Worm (Caenorhabditis elegans) whole organism, L2 larva: ENCODE measurements around the gene Y54F10BM.20.
A peak's percentile ranks its signal among the peaks of the same experiment; 100 is the strongest.

Experiments
- C34F6.9 ChIP-seq: fragments of 150-350 bp; optimal IDR thresholded peaks from 2 replicates; lab custom pipeline; 2014; ENCODE audit warnings: missing biosample characterization, missing genetic modification characterization
- F13H6.1 ChIP-seq: sonication (generic microtip); optimal IDR thresholded peaks from 2 replicates; lab custom pipeline; 2016; ENCODE audit warnings: missing genetic modification characterization, missing compliant biosample characterization
- ZK546.5 ChIP-seq: sonication (generic microtip); optimal IDR thresholded peaks from 2 replicates; lab custom pipeline; 2017; ENCODE audit warnings: missing biosample characterization, missing genetic modification characterization
- alr-1 ChIP-seq: fragments of 150-350 bp; optimal IDR thresholded peaks from 2 replicates; lab custom pipeline; 2014; ENCODE audit warnings: missing biosample characterization, missing genetic modification characterization
- aly-2 ChIP-seq: fragments of 150-350 bp; optimal IDR thresholded peaks from 2 replicates; lab custom pipeline; 2014; ENCODE audit warnings: missing biosample characterization, missing genetic modification characterization
- ama-1 ChIP-seq: fragments of 150-350 bp; optimal IDR thresholded peaks from 2 replicates; lab custom pipeline; 2018; ENCODE audit warnings: inconsistent platforms
- blmp-1 ChIP-seq: sonication (generic microtip); optimal IDR thresholded peaks from 2 replicates; lab custom pipeline; 2017; ENCODE audit warnings: missing genetic modification characterization, mild to moderate bottlenecking, missing compliant biosample characterization, antibody characterized with exemption, moderate library complexity; ENCODE audit not compliant: insufficient read depth
- ceh-82 ChIP-seq: fragments of 150-350 bp; optimal IDR thresholded peaks from 2 replicates; lab custom pipeline; 2014; ENCODE audit warnings: missing biosample characterization, missing genetic modification characterization
- crh-2 ChIP-seq: sonication (generic microtip); optimal IDR thresholded peaks from 2 replicates; lab custom pipeline; 2017; ENCODE audit warnings: missing biosample characterization, missing genetic modification characterization
- egl-27 ChIP-seq: sonication (generic microtip); optimal IDR thresholded peaks from 3 replicates; lab custom pipeline; 2017; ENCODE audit warnings: missing biosample characterization, missing genetic modification reagents, missing genetic modification characterization
- elt-1 ChIP-seq: fragments of 150-350 bp; optimal IDR thresholded peaks from 2 replicates; lab custom pipeline; 2014; ENCODE audit warnings: missing biosample characterization, missing genetic modification characterization
- elt-3 ChIP-seq: sonication (generic microtip); optimal IDR thresholded peaks from 2 replicates; lab custom pipeline; 2017; ENCODE audit warnings: missing biosample characterization, missing genetic modification characterization
- fos-1 ChIP-seq: fragments of 150-350 bp; optimal IDR thresholded peaks from 2 replicates; lab custom pipeline; 2014; ENCODE audit warnings: missing biosample characterization, missing genetic modification characterization
- gmeb-1 ChIP-seq: fragments of 150-350 bp; optimal IDR thresholded peaks from 2 replicates; lab custom pipeline; 2014; ENCODE audit warnings: missing biosample characterization, missing genetic modification characterization
- lin-11 ChIP-seq: fragments of 150-350 bp; sonication (generic microtip); optimal IDR thresholded peaks from 2 replicates; lab custom pipeline; 2014; ENCODE audit warnings: missing biosample characterization, missing genetic modification characterization, inconsistent platforms, mixed read lengths
- lin-13 ChIP-seq: fragments of 150-350 bp; optimal IDR thresholded peaks from 2 replicates; lab custom pipeline; 2014; ENCODE audit warnings: missing biosample characterization, missing genetic modification reagents, missing genetic modification characterization
- lin-39 ChIP-seq: fragments of 150-350 bp; optimal IDR thresholded peaks from 2 replicates; lab custom pipeline; 2014; ENCODE audit warnings: missing biosample characterization, missing genetic modification reagents, missing genetic modification characterization
- lsy-2 ChIP-seq, 2 experiments: fragments of 150-350 bp in 1 of 2; sonication (generic microtip) in 1 of 2; optimal IDR thresholded peaks; 2 replicates each; lab custom pipeline; 2014 to 2017; ENCODE audit warnings: missing biosample characterization in 2 of 2, missing genetic modification characterization in 2 of 2
- mab-5 ChIP-seq: fragments of 150-350 bp; optimal IDR thresholded peaks from 2 replicates; lab custom pipeline; 2014; ENCODE audit warnings: missing biosample characterization, missing genetic modification characterization
- mdl-1 ChIP-seq, 2 experiments: fragments of 150-350 bp in 1 of 2; sonication (generic microtip) in 1 of 2; optimal IDR thresholded peaks; 2 replicates each; lab custom pipeline; 2017; ENCODE audit warnings: missing biosample characterization in 2 of 2, missing genetic modification characterization in 2 of 2
- nhr-10 ChIP-seq: sonication (generic microtip); optimal IDR thresholded peaks from 2 replicates; lab custom pipeline; 2017; ENCODE audit warnings: missing biosample characterization, missing genetic modification characterization
- nhr-11 ChIP-seq: fragments of 150-350 bp; optimal IDR thresholded peaks from 2 replicates; lab custom pipeline; 2014; ENCODE audit warnings: missing biosample characterization, missing genetic modification characterization
- nhr-12 ChIP-seq: fragments of 150-350 bp; optimal IDR thresholded peaks from 2 replicates; lab custom pipeline; 2014; ENCODE audit warnings: missing biosample characterization, missing genetic modification characterization
- nhr-129 ChIP-seq: fragments of 150-350 bp; optimal IDR thresholded peaks from 2 replicates; lab custom pipeline; 2014; ENCODE audit warnings: missing biosample characterization, missing genetic modification characterization
- nhr-23 ChIP-seq: fragments of 150-350 bp; optimal IDR thresholded peaks from 2 replicates; lab custom pipeline; 2014; ENCODE audit warnings: missing biosample characterization, missing genetic modification reagents, missing genetic modification characterization
- nhr-237 ChIP-seq: fragments of 150-350 bp; optimal IDR thresholded peaks from 2 replicates; lab custom pipeline; 2014; ENCODE audit warnings: missing biosample characterization, missing genetic modification characterization
- nhr-25 ChIP-seq: fragments of 150-350 bp; sonication (generic microtip); optimal IDR thresholded peaks from 3 replicates; lab custom pipeline; 2014; ENCODE audit warnings: missing biosample characterization, missing genetic modification characterization
- nhr-6 ChIP-seq: fragments of 150-350 bp; optimal IDR thresholded peaks from 2 replicates; lab custom pipeline; 2014; ENCODE audit warnings: missing biosample characterization, missing genetic modification characterization
- peb-1 ChIP-seq: fragments of 150-350 bp; optimal IDR thresholded peaks from 2 replicates; lab custom pipeline; 2014; ENCODE audit warnings: missing biosample characterization, missing genetic modification characterization
- sem-4 ChIP-seq: fragments of 150-350 bp; optimal IDR thresholded peaks from 2 replicates; lab custom pipeline; 2014; ENCODE audit warnings: missing biosample characterization, missing genetic modification reagents, missing genetic modification characterization
- skn-1 ChIP-seq: sonication (generic microtip); optimal IDR thresholded peaks from 2 replicates; lab custom pipeline; 2017; ENCODE audit warnings: missing biosample characterization, missing genetic modification characterization
- sma-3 ChIP-seq: sonication (generic microtip); optimal IDR thresholded peaks from 2 replicates; lab custom pipeline; 2016; ENCODE audit warnings: missing genetic modification reagents, missing genetic modification characterization, missing compliant biosample characterization
- sma-9 ChIP-seq, 2 experiments: fragments of 150-350 bp in 1 of 2; sonication (generic microtip) in 1 of 2; optimal IDR thresholded peaks; 2 replicates each; lab custom pipeline; 2014 to 2016; ENCODE audit warnings: missing genetic modification characterization in 2 of 2, mild to moderate bottlenecking in 1 of 2, missing biosample characterization in 1 of 2, missing compliant biosample characterization in 1 of 2, missing genetic modification reagents in 1 of 2, moderate library complexity in 1 of 2
- snpc-4 ChIP-seq: fragments of 150-350 bp; optimal IDR thresholded peaks from 2 replicates; lab custom pipeline; 2014; ENCODE audit warnings: missing biosample characterization, missing genetic modification characterization
- unc-39 ChIP-seq: fragments of 150-350 bp; optimal IDR thresholded peaks from 2 replicates; lab custom pipeline; 2014; ENCODE audit warnings: missing biosample characterization, missing genetic modification characterization
- unc-55 ChIP-seq: fragments of 150-350 bp; sonication (generic microtip); optimal IDR thresholded peaks from 3 replicates; lab custom pipeline; 2014; ENCODE audit warnings: missing biosample characterization, missing genetic modification reagents, missing genetic modification characterization
- ztf-4 ChIP-seq: fragments of 150-350 bp; optimal IDR thresholded peaks from 2 replicates; lab custom pipeline; 2014; ENCODE audit warnings: missing biosample characterization, missing genetic modification characterization

The Y54F10BM.20 gene

ce11 chrIII:2330389-2330788, 22.3 kb downstream of the Y54F10BM.20 start:
- TF ChIP-seq nhr-12 (tag; lab: Kevin White, UChicago) (no peak), egl-27 (tag; lab: Kevin White, UChicago) (no peak), nhr-10 (tag; lab: Kevin White, UChicago) (no peak), unc-39 (tag; lab: Kevin White, UChicago) (no peak), nhr-129 (tag; lab: Kevin White, UChicago) (no peak), nhr-11 (no peak), nhr-23 (tag; lab: Kevin White, UChicago) (no peak), nhr-237 (tag; lab: Kevin White, UChicago) (no peak), nhr-6 (tag; lab: Kevin White, UChicago) (no peak), C34F6.9 (tag; lab: Kevin White, UChicago) (no peak)

- TF ChIP-seq gmeb-1 (peak; percentile 87), unc-55 (peak; percentile 21), peb-1 (tag; lab: Kevin White, UChicago) (no peak), C34F6.9 (tag; lab: Kevin White, UChicago) (peak; percentile 8), nhr-10 (tag; lab: Kevin White, UChicago) (no peak), nhr-11 (no peak), ceh-82 (tag; lab: Kevin White, UChicago) (no peak), sma-3 (no peak), skn-1 (no peak), F13H6.1 (tag; lab: Kevin White, UChicago) (no peak), lin-11 (no peak), ztf-4 (tag; lab: Kevin White, UChicago) (no peak), sem-4 (tag; lab: Kevin White, UChicago) (no peak), nhr-129 (tag; lab: Kevin White, UChicago) (peak; percentile 6), lin-13 (peak; percentile 53), nhr-6 (tag; lab: Kevin White, UChicago) (no peak), unc-39 (tag; lab: Kevin White, UChicago) (no peak), mdl-1 (tag; optimal IDR thresholded peaks at IDR 0.05; lab: Kevin White, UChicago) (no peak), ama-1 (lab: Kevin White, UChicago) (no peak), fos-1 (tag; lab: Kevin White, UChicago) (peak; percentile 11), crh-2 (tag; lab: Kevin White, UChicago) (no peak), mab-5 (tag; lab: Kevin White, UChicago) (no peak), ZK546.5 (tag; lab: Kevin White, UChicago) (no peak), lsy-2 (tag; optimal IDR thresholded peaks at IDR 0.05; lab: Kevin White, UChicago) (peak in 1 of 2 experiments; percentile 50)
These were observed 23.1 kb downstream of the Y54F10BM.20 start, which contains the start of the genes Y54F10BM.13 and ppm-1.D for ce11 chrIII:2331033-2331625. Y54F10BM.13 (minus strand) TSS chrIII:2331083. ppm-1.D (plus strand) TSS chrIII:2331572.

ce11 chrIII:2343273-2343672, 35.2 kb downstream of the Y54F10BM.20 start, which contains the start of gene phf-5:
phf-5 (plus strand) TSS chrIII:2343573.
- TF ChIP-seq unc-39 (tag; lab: Kevin White, UChicago), result no peak
- no peak for TF ChIP-seq nhr-12 (tag; lab: Kevin White, UChicago)
- no peak for TF ChIP-seq blmp-1 (tag; lab: Kevin White, UChicago)
- TF ChIP-seq alr-1 (tag; lab: Kevin White, UChicago), result no peak
- no peak for TF ChIP-seq mdl-1 (tag; optimal IDR thresholded peaks at IDR 0.05; lab: Kevin White, UChicago)
- no peak for TF ChIP-seq elt-1 (tag; lab: Kevin White, UChicago)
- TF ChIP-seq sem-4 (tag; lab: Kevin White, UChicago), result no peak
- no peak for TF ChIP-seq nhr-25 (tag; lab: Kevin White, UChicago)
- TF ChIP-seq crh-2 (tag; lab: Kevin White, UChicago), result no peak
- no peak for TF ChIP-seq sma-9 (GFP tag; optimal IDR thresholded peaks at IDR 0.05; lab: Kevin White, UChicago)
- TF ChIP-seq sma-9 (tag; optimal IDR thresholded peaks at IDR 0.05; lab: Kevin White, UChicago), result no peak
- no peak for TF ChIP-seq elt-3 (tag; lab: Kevin White, UChicago)
- no peak for TF ChIP-seq ceh-82 (tag; lab: Kevin White, UChicago)
- TF ChIP-seq lin-11, result no peak

- no peak for TF ChIP-seq aly-2 (tag; lab: Kevin White, UChicago)
- TF ChIP-seq nhr-10 (tag; lab: Kevin White, UChicago), result no peak
- TF ChIP-seq nhr-12 (tag; lab: Kevin White, UChicago), result no peak
- TF ChIP-seq lin-39 (tag; lab: Kevin White, UChicago), result no peak
- TF ChIP-seq sma-9 (GFP tag; optimal IDR thresholded peaks at IDR 0.05; lab: Kevin White, UChicago), result no peak
- no peak for TF ChIP-seq sma-9 (tag; optimal IDR thresholded peaks at IDR 0.05; lab: Kevin White, UChicago)
- TF ChIP-seq skn-1, result no peak
- no peak for TF ChIP-seq lin-11
- no peak for TF ChIP-seq snpc-4 (tag; lab: Kevin White, UChicago)
- TF ChIP-seq sem-4 (tag; lab: Kevin White, UChicago), result no peak
These were observed 39.2 kb downstream of the Y54F10BM.20 start, which contains the start of gene gip-1 for ce11 chrIII:2347291-2347690. gip-1 (plus strand) TSS chrIII:2347591.
